Worm (Caenorhabditis elegans): Measurements from ENCODE around the gene skr-21.

ce11 chrX:13212528-13212927 is 13.9 kb downstream of the skr-21 start:
- TF ChIP-seq tbx-11 (GFP tag; IDR thresholded peaks at IDR 0.05), result no peak
- no peak for TF ChIP-seq B0310.2 (tag; optimal IDR thresholded peaks at IDR 0.05)
- TF ChIP-seq ama-1 (optimal IDR thresholded peaks at IDR 0.05), result no peak
- no peak for TF ChIP-seq tra-4 (tag; optimal IDR thresholded peaks at IDR 0.05)
- TF ChIP-seq scrt-1 (GFP tag; IDR thresholded peaks at IDR 0.05), result no peak
- TF ChIP-seq sea-1 (GFP tag; conservative IDR thresholded peaks at IDR 0.05), result no peak
- TF ChIP-seq hnd-1 (tag; optimal IDR thresholded peaks at IDR 0.05), result no peak
- TF ChIP-seq ceh-13 (GFP tag; optimal IDR thresholded peaks at IDR 0.05), result no peak
- no peak for TF ChIP-seq flt-1 (GFP tag; IDR thresholded peaks at IDR 0.05)
- no peak for TF ChIP-seq hmg-4 (GFP tag; optimal IDR thresholded peaks at IDR 0.05)
- no peak for TF ChIP-seq ceh-36 (tag; optimal IDR thresholded peaks at IDR 0.05)
- TF ChIP-seq pes-1 (GFP tag; IDR thresholded peaks at IDR 0.05), result no peak
- TF ChIP-seq F13C5.2 (tag; optimal IDR thresholded peaks at IDR 0.05), result no peak
- TF ChIP-seq aly-1 (tag; optimal IDR thresholded peaks at IDR 0.05), result no peak

Data from whole organism, early embryonic.